Fruit fly (Drosophila melanogaster): ENCODE results near the gene CG12320.
A peak's percentile ranks its signal among the peaks of the same experiment; 100 is the strongest.

The CG12320 gene

dm6 chr3R:18255281-18255680 lies 2.7 kb upstream of the CG12320 start, which contains the start of the genes Ada2a, Polr2D, Tgs1 and moi (continued):
- TF ChIP-seq Doc3 (GFP tag; IDR thresholded peaks at IDR 0.05; ENCODE audit: partially characterized antibody), result peak; percentile 76
- TF ChIP-seq croc (GFP tag; conservative IDR thresholded peaks at IDR 0.05), result no peak
- TF ChIP-seq CG6683 (GFP tag; optimal IDR thresholded peaks at IDR 0.05), result no peak
- no peak for TF ChIP-seq gcm2 (GFP tag; optimal IDR thresholded peaks at IDR 0.05)
- TF ChIP-seq Side (GFP tag; optimal IDR thresholded peaks at IDR 0.05), result no peak
- no peak for TF ChIP-seq CoRest (tag; optimal IDR thresholded peaks at IDR 0.05)
- TF ChIP-seq CG15479 (GFP tag; optimal IDR thresholded peaks at IDR 0.05), result peak; percentile 64
- peak; percentile 72 for TF ChIP-seq hbn (GFP tag; IDR thresholded peaks at IDR 0.05; ENCODE audit: partially characterized antibody)
- no peak for TF ChIP-seq da (GFP tag; optimal IDR thresholded peaks at IDR 0.05)
- TF ChIP-seq CG11504 (tag; optimal IDR thresholded peaks at IDR 0.05), result no peak
- TF ChIP-seq CG5245 (GFP tag; optimal IDR thresholded peaks at IDR 0.05), result no peak
- peak; percentile 67 for TF ChIP-seq CG14860 (GFP tag; IDR thresholded peaks at IDR 0.05; ENCODE audit: partially characterized antibody)
- TF ChIP-seq kni (GFP tag; optimal IDR thresholded peaks at IDR 0.05), result no peak
- no peak for TF ChIP-seq maf-S (GFP tag; optimal IDR thresholded peaks at IDR 0.05)
- TF ChIP-seq lola (GFP tag; optimal IDR thresholded peaks at IDR 0.05), result no peak
- no peak for TF ChIP-seq crc (GFP tag; optimal IDR thresholded peaks at IDR 0.05)
- no peak for TF ChIP-seq Gsc (GFP tag; IDR thresholded peaks at IDR 0.05)
- no peak for TF ChIP-seq Oli (tag; optimal IDR thresholded peaks at IDR 0.05)
- no peak for TF ChIP-seq ro (GFP tag; IDR thresholded peaks at IDR 0.05)
- no peak for TF ChIP-seq HmgD (GFP tag; optimal IDR thresholded peaks at IDR 0.05)
- no peak for TF ChIP-seq lab (GFP tag; optimal IDR thresholded peaks at IDR 0.05)
- TF ChIP-seq CG33213 (GFP tag; optimal IDR thresholded peaks at IDR 0.05), result no peak
- TF ChIP-seq chn (GFP tag; optimal IDR thresholded peaks at IDR 0.05), result no peak
- no peak for TF ChIP-seq eve (GFP tag; optimal IDR thresholded peaks at IDR 0.05)
- no peak for TF ChIP-seq Lpt (GFP tag; optimal IDR thresholded peaks at IDR 0.05)
- no peak for TF ChIP-seq sima (GFP tag; optimal IDR thresholded peaks at IDR 0.05)
- no peak for TF ChIP-seq CG4730 (GFP tag; IDR thresholded peaks at IDR 0.05)
- no peak for TF ChIP-seq CG17912 (GFP tag; optimal IDR thresholded peaks at IDR 0.05)
- TF ChIP-seq Mad (GFP tag; optimal IDR thresholded peaks at IDR 0.05), result no peak
- no peak for TF ChIP-seq Ssrp (tag; optimal IDR thresholded peaks at IDR 0.05)
- TF ChIP-seq tap (tag; optimal IDR thresholded peaks at IDR 0.05), result no peak
- TF ChIP-seq CG17612 (GFP tag; IDR thresholded peaks at IDR 0.05), result no peak
- no peak for TF ChIP-seq CG16863 (GFP tag; optimal IDR thresholded peaks at IDR 0.05)
- TF ChIP-seq Asciz (GFP tag; optimal IDR thresholded peaks at IDR 0.05), result no peak
- no peak for TF ChIP-seq CG11723 (GFP tag; optimal IDR thresholded peaks at IDR 0.05)
- no peak for TF ChIP-seq usp (GFP tag; optimal IDR thresholded peaks at IDR 0.05)
- TF ChIP-seq CG16779 (GFP tag; IDR thresholded peaks at IDR 0.05), result no peak
- TF ChIP-seq slbo (GFP tag; IDR thresholded peaks at IDR 0.05), result no peak
- TF ChIP-seq CG8388 (GFP tag; optimal IDR thresholded peaks at IDR 0.05), result no peak
- TF ChIP-seq tx (GFP tag; optimal IDR thresholded peaks at IDR 0.05), result no peak
- peak; percentile 78 for TF ChIP-seq Dll (GFP tag; IDR thresholded peaks at IDR 0.05; ENCODE audit: partially characterized antibody)
- TF ChIP-seq dimm (GFP tag; IDR thresholded peaks at IDR 0.05), result no peak
- TF ChIP-seq CG6791 (GFP tag; IDR thresholded peaks at IDR 0.05; ENCODE audit: partially characterized antibody), result peak; percentile 83
- no peak for TF ChIP-seq hth (optimal IDR thresholded peaks at IDR 0.05)
- TF ChIP-seq btn (GFP tag; optimal IDR thresholded peaks at IDR 0.05), result no peak
- TF ChIP-seq esg (GFP tag; conservative IDR thresholded peaks at IDR 0.05), result no peak
- TF ChIP-seq CG5953 (GFP tag; IDR thresholded peaks at IDR 0.05), result no peak
- TF ChIP-seq CG17568 (GFP tag; optimal IDR thresholded peaks at IDR 0.05), result no peak
- TF ChIP-seq CG7357 (GFP tag; IDR thresholded peaks at IDR 0.05), result no peak
- no peak for TF ChIP-seq chif (GFP tag; optimal IDR thresholded peaks at IDR 0.05)
- no peak for TF ChIP-seq CG4328 (GFP tag; optimal IDR thresholded peaks at IDR 0.05)
- peak; percentile 82 for TF ChIP-seq Dref (GFP tag; IDR thresholded peaks at IDR 0.05)

Measured in whole organism, embryonic.